Fruit fly (Drosophila melanogaster) whole organism, prepupa: ENCODE results near the gene CG5715.

Experiments
- CG11762 ChIP-seq: fragments of 200-800 bp; sonication (Bioruptor generic); optimal IDR thresholded peaks from 3 replicates; lab custom pipeline; 2016; ENCODE audit warnings: missing biosample characterization, missing genetic modification characterization; ENCODE audit not compliant: insufficient read depth
- CG15336 ChIP-seq: fragments of 200-800 bp; sonication (Bioruptor generic); IDR thresholded peaks from 2 replicates; pipeline ENCODE4 v1.3.6; 2022; ENCODE audit warnings: missing biosample characterization, missing genetic modification characterization
- CG1621 ChIP-seq: fragments of 200-800 bp; sonication (Bioruptor generic); optimal IDR thresholded peaks from 3 replicates; lab custom pipeline; 2018; ENCODE audit warnings: missing biosample characterization, mild to moderate bottlenecking, missing genetic modification characterization
- CG16779 ChIP-seq: fragments of 200-800 bp; sonication (Bioruptor generic); optimal IDR thresholded peaks from 3 replicates; lab custom pipeline; 2017; ENCODE audit warnings: missing biosample characterization, mild to moderate bottlenecking, missing genetic modification characterization
- CG3032 ChIP-seq: fragments of 200-800 bp; optimal IDR thresholded peaks from 2 replicates; lab custom pipeline; 2019; ENCODE audit warnings: missing biosample characterization, mild to moderate bottlenecking, missing genetic modification characterization, moderate library complexity
- CG3919 ChIP-seq: fragments of 200-800 bp; sonication (Bioruptor generic); optimal IDR thresholded peaks from 3 replicates; lab custom pipeline; 2016; ENCODE audit warnings: missing biosample characterization, missing genetic modification characterization
- CG4318 ChIP-seq: fragments of 200-800 bp; sonication (Bioruptor generic); optimal IDR thresholded peaks from 3 replicates; lab custom pipeline; 2017; ENCODE audit warnings: missing biosample characterization, mild to moderate bottlenecking, missing genetic modification characterization
- CG6163 ChIP-seq: fragments of 200-800 bp; sonication (Bioruptor generic); IDR thresholded peaks from 3 replicates; pipeline ENCODE4 v1.3.6; 2022; ENCODE audit warnings: missing biosample characterization, missing genetic modification characterization
- CG6792 ChIP-seq: fragments of 200-800 bp; sonication (Bioruptor generic); optimal IDR thresholded peaks from 3 replicates; lab custom pipeline; 2016; ENCODE audit warnings: missing biosample characterization, missing genetic modification characterization
- CG6808 ChIP-seq: fragments of 200-800 bp; sonication (Bioruptor generic); optimal IDR thresholded peaks from 3 replicates; lab custom pipeline; 2017; ENCODE audit warnings: missing biosample characterization, missing genetic modification characterization, mild to moderate bottlenecking, moderate library complexity, missing genetic modification reagents
- CG6854 ChIP-seq: fragments of 200-800 bp; sonication (Bioruptor generic); optimal IDR thresholded peaks from 2 replicates; lab custom pipeline; 2017; ENCODE audit warnings: missing biosample characterization, mild to moderate bottlenecking, missing genetic modification characterization
- CG7368 ChIP-seq: fragments of 200-800 bp; sonication (Bioruptor generic); optimal IDR thresholded peaks from 3 replicates; lab custom pipeline; 2016; ENCODE audit warnings: missing biosample characterization, missing genetic modification characterization
- CG8119 ChIP-seq: fragments of 200-800 bp; sonication (Bioruptor generic); IDR thresholded peaks from 3 replicates; pipeline ENCODE4 v1.3.6; 2022; ENCODE audit warnings: missing biosample characterization, missing genetic modification characterization
- CG8319 ChIP-seq: fragments of 200-800 bp; sonication (Bioruptor generic); optimal IDR thresholded peaks from 3 replicates; lab custom pipeline; 2016; ENCODE audit warnings: missing biosample characterization, missing genetic modification characterization
- CG9139 ChIP-seq: fragments of 200-800 bp; sonication (Bioruptor generic); optimal IDR thresholded peaks from 3 replicates; lab custom pipeline; 2017; ENCODE audit warnings: missing biosample characterization, mild to moderate bottlenecking, missing genetic modification characterization
- Eip75B ChIP-seq: fragments of 200-800 bp; sonication (Bioruptor generic); optimal IDR thresholded peaks from 3 replicates; lab custom pipeline; 2016; ENCODE audit warnings: missing biosample characterization, missing genetic modification characterization
- Eip78C ChIP-seq: fragments of 200-800 bp; sonication (Bioruptor generic); peaks from one replicate; lab custom pipeline; 2016; ENCODE audit warnings: missing biosample characterization, missing genetic modification characterization
- Ets96B ChIP-seq: fragments of 200-800 bp; optimal IDR thresholded peaks from 2 replicates; lab custom pipeline; 2019; ENCODE audit warnings: missing biosample characterization, mild to moderate bottlenecking, missing genetic modification characterization, moderate library complexity
- Hr4 ChIP-seq: fragments of 200-800 bp; sonication (Bioruptor generic); optimal IDR thresholded peaks from 3 replicates; lab custom pipeline; 2016; ENCODE audit warnings: missing biosample characterization, missing genetic modification characterization
- Lpt ChIP-seq: fragments of 200-800 bp; sonication (Bioruptor generic); optimal IDR thresholded peaks from 3 replicates; lab custom pipeline; 2016; ENCODE audit warnings: missing biosample characterization, missing genetic modification characterization
- Met ChIP-seq: fragments of 200-800 bp; sonication (Bioruptor generic); optimal IDR thresholded peaks from 3 replicates; lab custom pipeline; 2016; ENCODE audit warnings: missing biosample characterization, missing genetic modification characterization
- OdsH ChIP-seq: fragments of 200-800 bp; sonication (Bioruptor generic); optimal IDR thresholded peaks from 3 replicates; lab custom pipeline; 2016; ENCODE audit warnings: missing biosample characterization, missing genetic modification characterization
- Sox14 ChIP-seq: fragments of 200-800 bp; sonication (Bioruptor generic); optimal IDR thresholded peaks from 3 replicates; lab custom pipeline; 2016; ENCODE audit warnings: missing biosample characterization, missing genetic modification characterization
- Sox15 ChIP-seq: fragments of 200-800 bp; sonication (Bioruptor generic); optimal IDR thresholded peaks from 3 replicates; lab custom pipeline; 2016; ENCODE audit warnings: missing biosample characterization, missing genetic modification characterization
- cyc ChIP-seq: fragments of 200-800 bp; sonication (Bioruptor generic); optimal IDR thresholded peaks from 3 replicates; lab custom pipeline; 2016; ENCODE audit warnings: missing biosample characterization, missing genetic modification characterization
- dac ChIP-seq: fragments of 200-800 bp; sonication (Bioruptor generic); optimal IDR thresholded peaks from 2 replicates; lab custom pipeline; 2017; ENCODE audit warnings: missing biosample characterization, mild to moderate bottlenecking, missing genetic modification characterization
- dsx ChIP-seq: fragments of 200-800 bp; optimal IDR thresholded peaks from 3 replicates; lab custom pipeline; 2019; ENCODE audit warnings: missing biosample characterization, mild to moderate bottlenecking, missing genetic modification characterization, moderate library complexity; ENCODE audit not compliant: poor library complexity, severe bottlenecking
- eg ChIP-seq: fragments of 200-800 bp; sonication (Bioruptor generic); IDR thresholded peaks from 3 replicates; pipeline ENCODE4 v1.3.6; 2022; ENCODE audit warnings: missing biosample characterization, missing genetic modification characterization
- esn ChIP-seq: fragments of 200-800 bp; sonication (Bioruptor generic); optimal IDR thresholded peaks from 2 replicates; lab custom pipeline; 2016; ENCODE audit warnings: missing biosample characterization, mild to moderate bottlenecking, missing genetic modification characterization, moderate library complexity
- fkh ChIP-seq: fragments of 200-800 bp; sonication (Bioruptor generic); optimal IDR thresholded peaks from 3 replicates; lab custom pipeline; 2017; ENCODE audit warnings: missing biosample characterization, mild to moderate bottlenecking, missing genetic modification characterization, moderate library complexity
- salr ChIP-seq, 2 experiments: fragments of 200-800 bp; sonication (Bioruptor generic); optimal IDR thresholded peaks; 3 replicates each; lab custom pipeline; 2016 to 2018; ENCODE audit warnings: missing biosample characterization in 2 of 2, missing genetic modification characterization in 2 of 2, mild to moderate bottlenecking in 1 of 2
- spab ChIP-seq: fragments of 200-800 bp; sonication (Bioruptor generic); optimal IDR thresholded peaks from 2 replicates; lab custom pipeline; 2017; ENCODE audit warnings: missing biosample characterization, mild to moderate bottlenecking, missing genetic modification characterization, missing genetic modification reagents
- ss ChIP-seq, 2 experiments: fragments of 200-800 bp; sonication (Bioruptor generic); optimal IDR thresholded peaks; 2 replicates in 1 of 2; 3 replicates in 1 of 2; lab custom pipeline; 2017 to 2018; ENCODE audit warnings: mild to moderate bottlenecking in 2 of 2, missing biosample characterization in 2 of 2, missing genetic modification characterization in 2 of 2, moderate library complexity in 1 of 2
- svp ChIP-seq: fragments of 200-800 bp; sonication (Bioruptor generic); peaks from one replicate; lab custom pipeline; 2016; ENCODE audit warnings: missing biosample characterization, missing genetic modification characterization
- topi ChIP-seq: fragments of 200-800 bp; sonication (Bioruptor generic); optimal IDR thresholded peaks from 3 replicates; lab custom pipeline; 2016; ENCODE audit warnings: missing biosample characterization, missing genetic modification characterization

Gene CG5715

DNA sequence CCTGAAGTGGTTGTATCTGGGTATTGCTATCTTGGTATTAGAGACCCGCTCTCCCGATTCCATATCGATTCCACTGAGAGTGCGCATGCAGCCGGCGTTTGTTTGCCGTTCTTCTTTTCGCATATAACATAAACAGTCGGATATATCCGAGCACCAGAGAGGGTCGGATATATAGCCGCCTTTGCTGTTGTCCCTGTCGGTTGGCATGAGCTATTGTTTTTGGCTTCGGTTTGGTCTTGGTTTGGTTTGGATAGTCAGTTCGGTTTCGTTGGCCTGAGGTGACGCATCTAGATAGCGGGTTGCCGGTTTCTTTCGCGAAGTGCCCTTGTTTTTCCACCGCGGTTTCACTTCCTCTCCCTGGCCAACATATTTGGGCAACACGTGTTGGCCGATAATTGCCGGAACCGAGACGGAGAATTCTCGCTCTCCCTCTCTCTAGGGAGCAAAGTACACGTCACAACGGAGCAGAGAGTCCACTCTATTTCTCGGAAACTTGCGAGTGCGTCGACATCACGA lies 21.4 kb downstream of the CG5715 start, which contains the start of gene Orct2 (continued):
- TF ChIP-seq CG7368 (GFP tag; lab: Kevin White, UChicago): peak; percentile 31
- no peak for TF ChIP-seq cyc (GFP tag; lab: Kevin White, UChicago)
- no peak for TF ChIP-seq CG4318 (GFP tag; lab: Kevin White, UChicago)

DNA sequence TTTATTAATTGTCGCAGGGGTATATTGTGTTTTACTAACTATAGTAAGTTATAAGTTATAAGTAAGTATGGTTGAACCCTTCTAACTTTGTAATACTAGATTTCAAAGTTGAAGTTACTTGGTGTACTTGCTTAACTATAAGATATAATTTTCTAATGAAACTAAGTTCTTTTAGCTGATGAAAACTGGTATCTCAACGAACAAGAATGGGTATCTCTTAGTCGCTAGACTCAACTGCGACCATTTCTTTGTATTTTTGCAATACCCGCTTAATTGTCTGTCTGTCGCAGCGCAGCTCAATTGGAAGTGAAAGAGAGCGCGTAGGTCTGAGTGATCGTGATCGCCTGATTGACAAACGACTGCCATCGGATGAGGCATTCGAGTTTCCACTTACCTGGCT lies 22.0 kb downstream of the CG5715 start:
- no peak for TF ChIP-seq Ets96B
- peak; percentile 15 for TF ChIP-seq dsx
- TF ChIP-seq Met: peak; percentile 9
- no peak for TF ChIP-seq OdsH
- no peak for TF ChIP-seq CG6792 (GFP tag; lab: Kevin White, UChicago)
- TF ChIP-seq Hr4: peak; percentile 41
- peak; percentile 78 for TF ChIP-seq Eip78C (GFP tag; lab: Kevin White, UChicago)
- no peak for TF ChIP-seq CG8319 (GFP tag; lab: Kevin White, UChicago)
- TF ChIP-seq CG6854: no peak
- no peak for TF ChIP-seq topi (GFP tag; lab: Kevin White, UChicago)

DNA sequence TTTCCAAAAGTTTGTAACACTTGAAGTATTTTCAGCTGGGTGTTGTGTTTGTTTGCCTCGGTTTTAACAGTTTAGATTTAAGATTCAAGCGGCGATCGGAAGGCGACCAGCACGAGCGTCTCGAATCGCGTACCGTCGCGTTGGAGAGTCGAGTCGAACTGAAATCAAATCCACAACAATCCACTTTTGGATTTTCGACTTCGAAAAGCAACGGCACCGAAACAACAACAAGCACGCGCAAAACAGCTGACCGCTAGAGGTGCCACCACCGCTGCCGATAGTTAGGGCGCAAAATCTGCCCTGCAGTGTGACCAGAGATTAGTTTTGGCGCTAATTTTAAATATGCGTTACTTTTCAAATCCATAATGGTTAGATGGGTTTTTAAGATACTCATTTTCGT lies 23.1 kb downstream of the CG5715 start, which contains the start of gene jar:
Gene jar, minus strand, starts transcription at position 163 of the 400 bp plus-strand sequence.
- peak; percentile 11 for TF ChIP-seq CG3032 (tag; lab: Kevin White, UChicago)
- TF ChIP-seq cyc (GFP tag; lab: Kevin White, UChicago): no peak
- TF ChIP-seq CG1621 (tag; lab: Kevin White, UChicago): peak; percentile 10
- TF ChIP-seq eg: peak; percentile 24; the same call in 1 of the 3 replicates
- TF ChIP-seq Ets96B: peak; percentile 1
- peak; percentile 28 for TF ChIP-seq Sox14 (GFP tag; lab: Kevin White, UChicago)
- TF ChIP-seq dac (GFP tag; lab: Kevin White, UChicago): no peak
- peak; percentile 27 for TF ChIP-seq Eip75B (GFP tag; lab: Kevin White, UChicago)
- peak; percentile 21 for TF ChIP-seq CG3919 (GFP tag; lab: Kevin White, UChicago)
- TF ChIP-seq dsx: peak; percentile 42
- TF ChIP-seq CG6854: peak; percentile 64
- peak; percentile 26 to 39 for TF ChIP-seq ss (GFP tag; optimal IDR thresholded peaks at IDR 0.05; lab: Kevin White, UChicago)
- peak; percentile 26; the same call in 1 of the 3 replicates for TF ChIP-seq CG8119 (GFP tag; lab: Robert Waterston, UW)
- TF ChIP-seq CG15336: peak; percentile 42; the same call in 1 of the 2 replicates
- peak; percentile 15 for TF ChIP-seq CG9139 (GFP tag; lab: Kevin White, UChicago)
- peak; percentile 36; the same call in 1 of the 3 replicates for TF ChIP-seq CG6163 (GFP tag; lab: Robert Waterston, UW)
- no peak for TF ChIP-seq CG6808 (GFP tag; lab: Kevin White, UChicago)
- peak; percentile 81 for TF ChIP-seq Eip78C (GFP tag; lab: Kevin White, UChicago)
- no peak for TF ChIP-seq spab (GFP tag; lab: Kevin White, UChicago)
- peak; percentile 47 for TF ChIP-seq fkh (GFP tag; lab: Kevin White, UChicago)
- TF ChIP-seq svp: no peak
- TF ChIP-seq esn (GFP tag; lab: Kevin White, UChicago): peak; percentile 42

DNA sequence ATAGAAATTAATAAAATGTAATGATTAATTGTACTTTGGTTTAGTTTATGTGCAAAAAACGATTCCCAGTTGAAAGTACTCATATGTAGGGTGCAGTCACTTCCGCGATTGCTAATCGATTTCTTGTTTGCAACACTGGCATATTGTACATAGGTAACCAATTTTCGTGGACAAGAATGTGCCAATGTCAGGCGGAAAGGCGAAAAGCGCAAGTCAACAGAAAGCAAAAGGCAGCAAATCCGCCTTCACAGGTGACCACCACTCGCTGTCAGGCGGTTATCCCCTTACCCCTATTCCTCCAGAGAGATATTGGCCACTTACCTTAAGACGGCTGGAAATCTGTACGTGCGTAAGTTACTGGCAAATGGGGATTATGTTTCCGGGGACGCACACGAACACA lies 23.6 kb downstream of the CG5715 start:
- TF ChIP-seq Lpt (GFP tag; lab: Kevin White, UChicago) (no peak), CG11762 (GFP tag; lab: Kevin White, UChicago) (no peak), CG16779 (tag; lab: Kevin White, UChicago) (no peak), Sox15 (no peak), salr (GFP tag; optimal IDR thresholded peaks at IDR 0.05; lab: Kevin White, UChicago) (no peak)
